Fruit fly (Drosophila melanogaster) whole organism, adult: ENCODE results near the gene CG33288.

Experiments used
- CG11617 ChIP-seq: fragments of 200-800 bp; sonication (Bioruptor generic); optimal IDR thresholded peaks from 2 replicates; lab custom pipeline; 2017; ENCODE audit warnings: mild to moderate bottlenecking, missing biosample characterization, missing genetic modification reagents, missing genetic modification characterization
- CG33017 ChIP-seq: fragments of 200-800 bp; sonication (Bioruptor generic); optimal IDR thresholded peaks from 2 replicates; lab custom pipeline; 2018; ENCODE audit warnings: missing biosample characterization, mild to moderate bottlenecking, missing genetic modification characterization, moderate library complexity
- CG7045 ChIP-seq: fragments of 200-800 bp; sonication (Bioruptor generic); optimal IDR thresholded peaks from 2 replicates; lab custom pipeline; 2017; ENCODE audit warnings: missing biosample characterization, mild to moderate bottlenecking, missing genetic modification characterization
- Clk ChIP-seq: fragments of 200-800 bp; sonication (Bioruptor generic); optimal IDR thresholded peaks from 2 replicates; lab custom pipeline; 2017; ENCODE audit warnings: missing biosample characterization, missing genetic modification characterization
- Crg-1 ChIP-seq: fragments of 200-800 bp; sonication (Bioruptor generic); optimal IDR thresholded peaks from 2 replicates; lab custom pipeline; 2016; ENCODE audit warnings: missing biosample characterization, missing genetic modification characterization
- bab1 ChIP-seq: fragments of 200-800 bp; sonication (Bioruptor generic); optimal IDR thresholded peaks from 3 replicates; lab custom pipeline; 2019; ENCODE audit warnings: missing biosample characterization, mild to moderate bottlenecking, missing genetic modification characterization, moderate library complexity
- cnc ChIP-seq, 2 experiments: fragments of >200 bp; optimal IDR thresholded peaks; 2 replicates each; lab custom pipeline; 2017

dm6 chr3L:21433744-21434384 is 6.3 kb downstream of the CG33288 start:
- TF ChIP-seq bab1 (GFP tag; lab: Kevin White, UChicago) (no peak), Crg-1 (GFP tag; lab: Kevin White, UChicago) (no peak), CG11617 (no peak), CG33017 (tag; lab: Kevin White, UChicago) (no peak), CG7045 (no peak), Clk (GFP tag; lab: Kevin White, UChicago) (no peak), cnc (optimal IDR thresholded peaks at IDR 0.05; lab: Kevin White, UChicago) (no peak)
